Worm (Caenorhabditis elegans): ENCODE measurements around the gene F01D5.6.

DNA sequence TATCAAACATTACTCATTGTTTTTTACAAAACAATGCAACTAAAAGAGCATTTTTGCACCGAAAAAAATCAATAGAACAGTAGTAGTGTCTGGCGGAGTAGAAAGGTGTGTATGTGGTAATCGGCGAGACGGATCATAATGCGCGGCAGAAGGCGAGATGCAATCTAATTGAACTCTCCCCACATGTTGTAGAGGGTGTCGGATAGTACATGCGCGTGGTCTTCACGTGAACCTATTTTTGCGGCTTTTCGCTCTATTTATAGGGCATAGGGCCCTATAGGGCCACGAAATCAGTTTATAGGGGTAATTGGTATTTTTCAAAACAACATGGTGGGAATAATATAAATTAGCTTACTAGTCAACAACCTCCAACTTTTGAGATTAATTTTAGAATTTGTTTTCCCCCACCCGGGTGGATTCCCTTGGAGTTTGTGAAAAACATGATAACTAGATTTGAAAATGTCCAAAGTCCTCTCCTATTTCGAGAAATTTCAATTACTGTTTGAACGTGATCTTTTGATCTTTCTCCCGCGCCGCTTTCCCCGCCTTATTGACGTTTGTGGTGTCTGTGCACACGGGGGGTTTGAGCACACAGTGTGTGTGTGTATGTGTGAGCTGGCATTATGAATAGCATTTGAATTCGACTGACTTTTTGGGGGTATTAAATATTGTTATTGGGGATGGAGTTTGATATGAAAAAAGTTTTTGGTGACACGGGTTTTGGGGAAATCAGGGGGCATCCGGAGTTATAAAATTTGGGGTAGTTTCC, 36.7 kb downstream of the F01D5.6 start:
- no peak for TF ChIP-seq ceh-28 (tag; optimal IDR thresholded peaks at IDR 0.05)
- no peak for TF ChIP-seq ceh-82 (tag; optimal IDR thresholded peaks at IDR 0.05)
- no peak for TF ChIP-seq nhr-23 (tag; optimal IDR thresholded peaks at IDR 0.05)
- TF ChIP-seq fkh-10 (GFP tag; optimal IDR thresholded peaks at IDR 0.05): no peak
- no peak for TF ChIP-seq egl-5 (tag; optimal IDR thresholded peaks at IDR 0.05)
- TF ChIP-seq unc-39 (tag; optimal IDR thresholded peaks at IDR 0.05): no peak
- no peak for TF ChIP-seq unc-62 (GFP tag; optimal IDR thresholded peaks at IDR 0.05)
- TF ChIP-seq elt-3 (tag; optimal IDR thresholded peaks at IDR 0.05): no peak
- no peak for TF ChIP-seq nhr-76 (tag; optimal IDR thresholded peaks at IDR 0.05)
- peak; percentile 80 for TF ChIP-seq pha-4 (tag; optimal IDR thresholded peaks at IDR 0.05)
- peak; percentile 1 for TF ChIP-seq nfya-1 (tag; optimal IDR thresholded peaks at IDR 0.05; ENCODE audit: insufficient read depth)
- TF ChIP-seq pqm-1 (tag; optimal IDR thresholded peaks at IDR 0.05): peak; percentile 66
- TF ChIP-seq nhr-11 (tag; optimal IDR thresholded peaks at IDR 0.05): no peak
